Worm (Caenorhabditis elegans): ENCODE measurements around the gene crn-4.

crn-4 gene

DNA sequence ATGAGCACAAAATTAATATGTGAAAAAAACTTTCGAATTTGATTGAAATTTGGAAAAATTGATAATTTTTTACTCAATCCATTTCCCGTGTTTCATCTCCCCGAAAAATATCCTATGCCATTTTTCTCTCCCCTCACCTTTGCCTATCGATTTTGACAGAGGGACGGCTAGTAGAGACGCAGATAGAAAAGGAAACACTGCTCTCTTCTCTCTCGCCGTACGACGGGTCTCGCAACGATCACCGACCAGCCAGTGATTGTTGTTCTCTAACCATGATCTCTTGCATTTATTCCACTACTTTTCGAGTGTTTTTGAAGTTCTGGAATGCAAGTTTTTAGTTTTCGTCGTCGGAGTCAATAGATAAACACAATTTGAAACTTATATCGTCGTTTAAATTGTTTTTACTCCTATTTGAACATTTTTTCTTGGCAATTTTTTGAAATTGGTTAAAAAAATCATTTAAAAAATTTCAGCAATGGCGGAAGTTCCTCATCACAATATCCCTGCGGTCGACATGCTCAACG lies 20.4 kb downstream of the crn-4 start, which contains the start of gene vha-15 (continued):
- TF ChIP-seq hlh-4 (tag; optimal IDR thresholded peaks at IDR 0.05): no peak
- TF ChIP-seq nhr-71 (tag; optimal IDR thresholded peaks at IDR 0.05): peak; percentile 89
- TF ChIP-seq tbx-2 (tag; optimal IDR thresholded peaks at IDR 0.05): peak; percentile 83
- peak; percentile 89 for TF ChIP-seq nhr-85 (tag)

DNA sequence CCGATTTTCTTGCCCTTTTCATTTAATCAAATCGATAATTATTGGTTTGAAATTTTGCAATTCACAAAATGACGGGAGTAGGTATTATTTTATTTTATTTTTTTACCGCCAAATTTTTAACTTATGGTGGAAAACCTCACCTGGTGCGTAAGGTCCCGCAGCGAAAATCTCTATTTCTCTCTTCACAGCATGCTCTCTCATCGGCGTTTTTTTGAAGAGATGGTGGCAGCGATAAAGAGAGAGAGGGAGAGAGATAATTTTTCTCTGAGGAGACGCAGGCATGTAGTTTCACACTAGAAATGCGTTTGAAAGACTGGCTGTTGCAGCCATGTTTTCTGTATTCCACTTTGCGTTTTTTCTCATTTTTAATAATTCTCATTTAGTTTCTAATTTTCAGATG lies 24.0 kb downstream of the crn-4 start, which contains the start of gene T14F9.2:
Gene T14F9.2 (plus strand): TSS at position 396 of the 400 bp plus-strand sequence.
- no peak for TF ChIP-seq tlp-1 (tag; optimal IDR thresholded peaks at IDR 0.05)
- TF ChIP-seq lir-3 (tag; optimal IDR thresholded peaks at IDR 0.05; ENCODE audit: poor library complexity): peak; percentile 3
- no peak for TF ChIP-seq ceh-8 (GFP tag; optimal IDR thresholded peaks at IDR 0.05)
- TF ChIP-seq dsc-1 (tag; optimal IDR thresholded peaks at IDR 0.05): no peak
- no peak for TF ChIP-seq fos-1 (tag; optimal IDR thresholded peaks at IDR 0.05)
- peak; percentile 76 for TF ChIP-seq mep-1 (tag; optimal IDR thresholded peaks at IDR 0.05)
- TF ChIP-seq irx-1 (tag; optimal IDR thresholded peaks at IDR 0.05): peak; percentile 37
- peak; percentile 34 for TF ChIP-seq C04F5.9 (tag; optimal IDR thresholded peaks at IDR 0.05)
- no peak for TF ChIP-seq ceh-63 (GFP tag; optimal IDR thresholded peaks at IDR 0.05)
- TF ChIP-seq vab-15 (tag; optimal IDR thresholded peaks at IDR 0.05): no peak
- TF ChIP-seq ztf-11 (tag; optimal IDR thresholded peaks at IDR 0.05): no peak
- TF ChIP-seq jun-1 (tag; optimal IDR thresholded peaks at IDR 0.05): no peak
- no peak for TF ChIP-seq sox-4 (tag; optimal IDR thresholded peaks at IDR 0.05)
- TF ChIP-seq lsy-2 (tag; optimal IDR thresholded peaks at IDR 0.05): peak; percentile 71 to 79
- TF ChIP-seq nhr-19 (GFP tag; conservative IDR thresholded peaks at IDR 0.05): no peak; the same call in 1 of the 2 replicates
- TF ChIP-seq nhr-11 (tag; optimal IDR thresholded peaks at IDR 0.05): no peak
- TF ChIP-seq lin-39 (tag; optimal IDR thresholded peaks at IDR 0.05): no peak
- TF ChIP-seq nhr-28 (tag; optimal IDR thresholded peaks at IDR 0.05): no peak
- peak; percentile 60 for TF ChIP-seq nhr-20 (tag; optimal IDR thresholded peaks at IDR 0.05)
- TF ChIP-seq nhr-90 (tag; optimal IDR thresholded peaks at IDR 0.05; ENCODE audit: poor library complexity): peak; percentile 37
- TF ChIP-seq skn-1 (tag; optimal IDR thresholded peaks at IDR 0.05): peak; percentile 89
- TF ChIP-seq elt-3 (tag; optimal IDR thresholded peaks at IDR 0.05): no peak
- no peak for TF ChIP-seq Y116A8C.19 (tag; optimal IDR thresholded peaks at IDR 0.05; ENCODE audit: borderline replicate concordance)
- TF ChIP-seq lin-35 (GFP tag; optimal IDR thresholded peaks at IDR 0.05): peak in 1 of 2 experiments; percentile 71
- TF ChIP-seq aly-2 (tag; optimal IDR thresholded peaks at IDR 0.05): no peak
- TF ChIP-seq hlh-17 (GFP tag; optimal IDR thresholded peaks at IDR 0.05; ENCODE audit: borderline replicate concordance): no peak
- TF ChIP-seq zag-1 (tag; optimal IDR thresholded peaks at IDR 0.05): no peak
- no peak for TF ChIP-seq hlh-4 (tag; optimal IDR thresholded peaks at IDR 0.05)
- TF ChIP-seq pqm-1 (tag; optimal IDR thresholded peaks at IDR 0.05): no peak
- TF ChIP-seq nhr-237 (tag; optimal IDR thresholded peaks at IDR 0.05): no peak
- TF ChIP-seq swsn-7 (tag; optimal IDR thresholded peaks at IDR 0.05): peak; percentile 42
- TF ChIP-seq nhr-71 (tag; optimal IDR thresholded peaks at IDR 0.05): peak; percentile 69
- TF ChIP-seq egl-13 (tag; optimal IDR thresholded peaks at IDR 0.05): no peak
- TF ChIP-seq mdl-1 (tag; optimal IDR thresholded peaks at IDR 0.05): peak in 1 of 2 experiments; percentile 28
- TF ChIP-seq nhr-76 (tag; optimal IDR thresholded peaks at IDR 0.05): no peak
- TF ChIP-seq nhr-77 (tag; optimal IDR thresholded peaks at IDR 0.05): no peak
- no peak for TF ChIP-seq snpc-4 (tag; optimal IDR thresholded peaks at IDR 0.05)
- TF ChIP-seq alr-1 (tag; optimal IDR thresholded peaks at IDR 0.05; ENCODE audit: borderline replicate concordance): no peak
- TF ChIP-seq mab-9 (GFP tag; IDR thresholded peaks at IDR 0.05): no peak
- no peak for TF ChIP-seq ceh-82 (tag; optimal IDR thresholded peaks at IDR 0.05)
- TF ChIP-seq unc-86 (tag; optimal IDR thresholded peaks at IDR 0.05): no peak
- peak; percentile 7 for TF ChIP-seq unc-130 (tag; optimal IDR thresholded peaks at IDR 0.05)
- peak; percentile 8 for TF ChIP-seq ceh-90 (tag; optimal IDR thresholded peaks at IDR 0.05)
- no peak for TF ChIP-seq isw-1 (GFP tag; IDR thresholded peaks at IDR 0.05)
- peak; percentile 55 for TF ChIP-seq pag-3 (tag; optimal IDR thresholded peaks at IDR 0.05; ENCODE audit: borderline replicate concordance, insufficient read depth)
- peak; percentile 79 for TF ChIP-seq nhr-85 (tag)
- no peak for TF ChIP-seq lin-15B (tag; optimal IDR thresholded peaks at IDR 0.05)
- TF ChIP-seq xbp-1 (tag; optimal IDR thresholded peaks at IDR 0.05): peak; percentile 33
- no peak for TF ChIP-seq fkh-4 (tag; optimal IDR thresholded peaks at IDR 0.05; ENCODE audit: borderline replicate concordance)
